Fruit fly (Drosophila melanogaster) Kc167 (cell line): ENCODE measurements around the gene Trissin.

ENCODE experiments used
- Sin3A ChIP-seq: fragments of >200 bp; optimal IDR thresholded peaks from 2 replicates; lab custom pipeline; 2018; ENCODE audit warnings: missing external identifiers
- h ChIP-seq: fragments of >200 bp; optimal IDR thresholded peaks from 3 replicates; lab custom pipeline; 2018; ENCODE audit warnings: missing external identifiers
- insv ChIP-seq: fragments of >200 bp; optimal IDR thresholded peaks from 3 replicates; lab custom pipeline; 2018; ENCODE audit warnings: missing external identifiers
- psq ChIP-seq: fragments of >200 bp; optimal IDR thresholded peaks from 2 replicates; lab custom pipeline; 2017; ENCODE audit warnings: missing external identifiers

dm6 chr3R:15508631-15509030, 23.4 kb upstream of the Trissin start, which contains the start of gene CG44014:
- TF ChIP-seq psq (lab: Kevin White, UChicago), result no peak
- TF ChIP-seq insv (lab: Kevin White, UChicago), result no peak
- TF ChIP-seq h (lab: Kevin White, UChicago), result no peak
- TF ChIP-seq Sin3A, result no peak
